Fruit fly (Drosophila melanogaster) whole organism, embryonic: Measurements from ENCODE around the gene CG31178.

ENCODE experiments used
- Atf6 ChIP-seq: fragments of 200-800 bp; sonication (Bioruptor generic); IDR thresholded peaks from 2 replicates; pipeline ENCODE4 v1.3.6; 2022; ENCODE audit warnings: missing biosample characterization, missing genetic modification characterization
- CG10462 ChIP-seq: fragments of 200-800 bp; sonication (Bioruptor generic); optimal IDR thresholded peaks from 2 replicates; lab custom pipeline; 2016; ENCODE audit warnings: missing biosample characterization, missing genetic modification characterization
- CG11085 ChIP-seq: fragments of 200-800 bp; sonication (Bioruptor generic); IDR thresholded peaks from 2 replicates; pipeline ENCODE4 v1.3.6; 2022; ENCODE audit warnings: missing biosample characterization, missing genetic modification characterization
- CG11247 ChIP-seq: fragments of 200-800 bp; sonication (Bioruptor generic); IDR thresholded peaks from 2 replicates; pipeline ENCODE4 v1.3.6; 2022; ENCODE audit warnings: missing biosample characterization, missing genetic modification characterization
- CG12769 ChIP-seq: fragments of 200-800 bp; sonication (Bioruptor generic); optimal IDR thresholded peaks from 2 replicates; lab custom pipeline; 2019; ENCODE audit warnings: missing biosample characterization, mild to moderate bottlenecking, missing genetic modification characterization, moderate library complexity
- CG13287 ChIP-seq: fragments of 200-800 bp; sonication (Bioruptor generic); IDR thresholded peaks from 2 replicates; pipeline ENCODE4 v1.3.6; 2022; ENCODE audit warnings: missing biosample characterization, missing genetic modification characterization; ENCODE audit not compliant: partially characterized antibody
- CG14050 ChIP-seq: fragments of 200-800 bp; sonication (Bioruptor generic); IDR thresholded peaks from 3 replicates; pipeline ENCODE4 v1.3.6; 2022; ENCODE audit warnings: missing biosample characterization, missing genetic modification characterization
- CG14965 ChIP-seq: fragments of 200-800 bp; sonication (Bioruptor generic); optimal IDR thresholded peaks from 2 replicates; lab custom pipeline; 2016; ENCODE audit warnings: missing biosample characterization, missing genetic modification characterization, borderline replicate concordance
- CG15479 ChIP-seq: fragments of 200-800 bp; sonication (Bioruptor generic); optimal IDR thresholded peaks from 3 replicates; lab custom pipeline; 2019; ENCODE audit warnings: missing biosample characterization, mild to moderate bottlenecking, missing genetic modification characterization, moderate library complexity
- CG16815 ChIP-seq: fragments of 200-800 bp; sonication (Bioruptor generic); optimal IDR thresholded peaks from 3 replicates; lab custom pipeline; 2017; ENCODE audit warnings: missing biosample characterization, mild to moderate bottlenecking, missing genetic modification characterization
- CG18619 ChIP-seq: fragments of 200-800 bp; sonication (Bioruptor generic); optimal IDR thresholded peaks from 3 replicates; lab custom pipeline; 2017; ENCODE audit warnings: missing biosample characterization, mild to moderate bottlenecking, missing genetic modification characterization
- CG2712 ChIP-seq: fragments of 200-800 bp; optimal IDR thresholded peaks from 3 replicates; lab custom pipeline; 2019; ENCODE audit warnings: missing biosample characterization, mild to moderate bottlenecking, missing genetic modification characterization, moderate library complexity
- CG3065 ChIP-seq: fragments of 200-800 bp; sonication (Bioruptor generic); optimal IDR thresholded peaks from 2 replicates; lab custom pipeline; 2016; ENCODE audit warnings: missing biosample characterization, missing genetic modification characterization
- CG34224 ChIP-seq: fragments of 200-800 bp; sonication (Bioruptor generic); IDR thresholded peaks from 3 replicates; pipeline ENCODE4 v1.3.6; 2022; ENCODE audit warnings: missing biosample characterization, missing genetic modification characterization; ENCODE audit not compliant: partially characterized antibody
- CG4424 ChIP-seq: fragments of 200-800 bp; sonication (Bioruptor generic); optimal IDR thresholded peaks from 3 replicates; lab custom pipeline; 2016; ENCODE audit warnings: missing biosample characterization, missing genetic modification characterization
- CG4854 ChIP-seq: fragments of 200-800 bp; sonication (Bioruptor generic); optimal IDR thresholded peaks from 2 replicates; lab custom pipeline; 2016; ENCODE audit warnings: missing biosample characterization, missing genetic modification characterization, inconsistent platforms
- CG8089 ChIP-seq: fragments of 200-800 bp; sonication (Bioruptor generic); optimal IDR thresholded peaks from 3 replicates; lab custom pipeline; 2016; ENCODE audit warnings: missing biosample characterization, missing genetic modification characterization
- CG9817 ChIP-seq: fragments of 200-800 bp; sonication (Bioruptor generic); optimal IDR thresholded peaks from 2 replicates; lab custom pipeline; 2018; ENCODE audit warnings: missing biosample characterization, mild to moderate bottlenecking, missing genetic modification characterization, moderate library complexity
- D ChIP-seq, 2 experiments: fragments of 200-800 bp in 1 of 2; fragments of >200 bp in 1 of 2; sonication (Bioruptor generic) in 1 of 2; optimal IDR thresholded peaks; 2 replicates in 1 of 2; 3 replicates in 1 of 2; lab custom pipeline; 2017; ENCODE audit warnings: mild to moderate bottlenecking in 1 of 2, missing biosample characterization in 1 of 2, missing genetic modification characterization in 1 of 2, missing genetic modification reagents in 1 of 2
- Dref ChIP-seq: fragments of 200-800 bp; sonication (Bioruptor generic); IDR thresholded peaks from 2 replicates; pipeline ENCODE4 v1.3.6; 2022; ENCODE audit warnings: missing biosample characterization, missing genetic modification characterization
- HHEX ChIP-seq: fragments of 200-800 bp; sonication (Bioruptor generic); optimal IDR thresholded peaks from 3 replicates; lab custom pipeline; 2017; ENCODE audit warnings: missing biosample characterization, mild to moderate bottlenecking, missing genetic modification characterization, missing genetic modification reagents
- HmgZ ChIP-seq: fragments of 200-800 bp; sonication (Bioruptor generic); optimal IDR thresholded peaks from 2 replicates; lab custom pipeline; 2018; ENCODE audit warnings: missing biosample characterization, mild to moderate bottlenecking, missing genetic modification characterization
- MTF-1 ChIP-seq: fragments of 200-800 bp; sonication (Bioruptor generic); optimal IDR thresholded peaks from 2 replicates; lab custom pipeline; 2018; ENCODE audit warnings: missing biosample characterization, mild to moderate bottlenecking, missing genetic modification characterization, borderline replicate concordance
- Nf-YA ChIP-seq: fragments of 200-800 bp; sonication (Bioruptor generic); IDR thresholded peaks from 2 replicates; pipeline ENCODE4 v1.3.6; 2022; ENCODE audit warnings: missing biosample characterization, missing genetic modification characterization
- Nf-YB ChIP-seq: fragments of 200-800 bp; sonication (Bioruptor generic); optimal IDR thresholded peaks from 3 replicates; lab custom pipeline; 2019; ENCODE audit warnings: missing biosample characterization, mild to moderate bottlenecking, missing genetic modification characterization, moderate library complexity
- Ptx1 ChIP-seq: fragments of 200-800 bp; sonication (Bioruptor generic); IDR thresholded peaks from 2 replicates; pipeline ENCODE4 v1.3.6; 2022; ENCODE audit warnings: missing biosample characterization, missing genetic modification characterization
- Sry-δ ChIP-seq: fragments of 200-800 bp; sonication (Bioruptor generic); optimal IDR thresholded peaks from 2 replicates; lab custom pipeline; 2016; ENCODE audit warnings: missing biosample characterization, missing genetic modification characterization
- abd-A ChIP-seq: fragments of 200-800 bp; sonication (Bioruptor generic); optimal IDR thresholded peaks from 3 replicates; lab custom pipeline; 2019; ENCODE audit warnings: missing biosample characterization, mild to moderate bottlenecking, missing genetic modification characterization, moderate library complexity
- ase ChIP-seq: fragments of 200-800 bp; sonication (Bioruptor generic); IDR thresholded peaks from 3 replicates; pipeline ENCODE4 v1.3.6; 2022; ENCODE audit warnings: missing biosample characterization, missing genetic modification characterization
- az2 ChIP-seq: fragments of 200-800 bp; sonication (Bioruptor generic); optimal IDR thresholded peaks from 3 replicates; lab custom pipeline; 2016; ENCODE audit warnings: missing biosample characterization, missing genetic modification characterization
- bab2 ChIP-seq: fragments of 200-800 bp; sonication (Bioruptor generic); optimal IDR thresholded peaks from 2 replicates; lab custom pipeline; 2016; ENCODE audit warnings: missing biosample characterization, missing genetic modification characterization
- bcd ChIP-seq: fragments of 200-800 bp; sonication (Bioruptor generic); optimal IDR thresholded peaks from 2 replicates; lab custom pipeline; 2017; ENCODE audit warnings: missing biosample characterization, mild to moderate bottlenecking, missing genetic modification characterization
- cg ChIP-seq: fragments of 200-800 bp; sonication (Bioruptor generic); optimal IDR thresholded peaks from 3 replicates; lab custom pipeline; 2019; ENCODE audit warnings: missing biosample characterization, mild to moderate bottlenecking, missing genetic modification characterization, moderate library complexity
- da ChIP-seq: fragments of 200-800 bp; sonication (Bioruptor generic); optimal IDR thresholded peaks from 2 replicates; lab custom pipeline; 2016; ENCODE audit warnings: missing biosample characterization, missing genetic modification characterization
- dan ChIP-seq: fragments of 200-800 bp; sonication (Bioruptor generic); IDR thresholded peaks from 2 replicates; pipeline ENCODE4 v1.3.6; 2022; ENCODE audit warnings: missing biosample characterization, missing genetic modification characterization
- dmrt11E ChIP-seq: fragments of 200-800 bp; sonication (Bioruptor generic); optimal IDR thresholded peaks from 3 replicates; lab custom pipeline; 2018; ENCODE audit warnings: missing biosample characterization, mild to moderate bottlenecking, missing genetic modification characterization, moderate library complexity
- ems ChIP-seq: fragments of 200-800 bp; sonication (Bioruptor generic); optimal IDR thresholded peaks from 3 replicates; lab custom pipeline; 2016; ENCODE audit warnings: missing biosample characterization, missing genetic modification characterization
- fd3F ChIP-seq: fragments of 200-800 bp; sonication (Bioruptor generic); optimal IDR thresholded peaks from 2 replicates; lab custom pipeline; 2018; ENCODE audit warnings: missing biosample characterization, mild to moderate bottlenecking, missing genetic modification characterization, moderate library complexity
- gsb ChIP-seq: fragments of 200-800 bp; sonication (Bioruptor generic); IDR thresholded peaks from 2 replicates; pipeline ENCODE4 v1.3.6; 2022; ENCODE audit warnings: missing biosample characterization, missing genetic modification characterization
- hb ChIP-seq: fragments of 200-800 bp; sonication (Bioruptor generic); IDR thresholded peaks from 3 replicates; pipeline ENCODE4 v1.3.6; 2022; ENCODE audit warnings: missing biosample characterization, missing genetic modification characterization; ENCODE audit not compliant: partially characterized antibody
- knrl ChIP-seq: fragments of 200-800 bp; sonication (Bioruptor generic); IDR thresholded peaks from 3 replicates; pipeline ENCODE4 v1.3.6; 2022; ENCODE audit warnings: missing biosample characterization, missing genetic modification characterization; ENCODE audit not compliant: partially characterized antibody
- nerfin-1 ChIP-seq: fragments of 200-800 bp; sonication (Bioruptor generic); optimal IDR thresholded peaks from 3 replicates; lab custom pipeline; 2019; ENCODE audit warnings: missing biosample characterization, mild to moderate bottlenecking, missing genetic modification characterization, moderate library complexity
- otp ChIP-seq: fragments of 200-800 bp; sonication (Bioruptor generic); IDR thresholded peaks from 3 replicates; pipeline ENCODE4, ENCODE4 v1.3.6; 2022; ENCODE audit warnings: missing biosample characterization, missing genetic modification characterization
- pita ChIP-seq: fragments of 200-800 bp; sonication (Bioruptor generic); optimal IDR thresholded peaks from 2 replicates; lab custom pipeline; 2017; ENCODE audit warnings: missing biosample characterization, mild to moderate bottlenecking, missing genetic modification characterization
- sim ChIP-seq: fragments of 200-800 bp; sonication (Bioruptor generic); IDR thresholded peaks from 2 replicates; pipeline ENCODE4 v1.3.6; 2022; ENCODE audit warnings: missing biosample characterization, missing genetic modification characterization
- sisA ChIP-seq: fragments of 200-800 bp; sonication (Bioruptor generic); IDR thresholded peaks from 2 replicates; pipeline ENCODE4 v1.3.6; 2022; ENCODE audit warnings: missing biosample characterization, missing genetic modification characterization
- toy ChIP-seq: fragments of 200-800 bp; sonication (Bioruptor generic); IDR thresholded peaks from 2 replicates; pipeline ENCODE4 v1.3.6; 2022; ENCODE audit warnings: missing biosample characterization, missing genetic modification characterization
- unc-4 ChIP-seq: fragments of 200-800 bp; sonication (Bioruptor generic); IDR thresholded peaks from 2 replicates; pipeline ENCODE4 v1.3.6; 2022; ENCODE audit warnings: missing biosample characterization, missing genetic modification characterization; ENCODE audit not compliant: partially characterized antibody

The CG31178 gene

DNA sequence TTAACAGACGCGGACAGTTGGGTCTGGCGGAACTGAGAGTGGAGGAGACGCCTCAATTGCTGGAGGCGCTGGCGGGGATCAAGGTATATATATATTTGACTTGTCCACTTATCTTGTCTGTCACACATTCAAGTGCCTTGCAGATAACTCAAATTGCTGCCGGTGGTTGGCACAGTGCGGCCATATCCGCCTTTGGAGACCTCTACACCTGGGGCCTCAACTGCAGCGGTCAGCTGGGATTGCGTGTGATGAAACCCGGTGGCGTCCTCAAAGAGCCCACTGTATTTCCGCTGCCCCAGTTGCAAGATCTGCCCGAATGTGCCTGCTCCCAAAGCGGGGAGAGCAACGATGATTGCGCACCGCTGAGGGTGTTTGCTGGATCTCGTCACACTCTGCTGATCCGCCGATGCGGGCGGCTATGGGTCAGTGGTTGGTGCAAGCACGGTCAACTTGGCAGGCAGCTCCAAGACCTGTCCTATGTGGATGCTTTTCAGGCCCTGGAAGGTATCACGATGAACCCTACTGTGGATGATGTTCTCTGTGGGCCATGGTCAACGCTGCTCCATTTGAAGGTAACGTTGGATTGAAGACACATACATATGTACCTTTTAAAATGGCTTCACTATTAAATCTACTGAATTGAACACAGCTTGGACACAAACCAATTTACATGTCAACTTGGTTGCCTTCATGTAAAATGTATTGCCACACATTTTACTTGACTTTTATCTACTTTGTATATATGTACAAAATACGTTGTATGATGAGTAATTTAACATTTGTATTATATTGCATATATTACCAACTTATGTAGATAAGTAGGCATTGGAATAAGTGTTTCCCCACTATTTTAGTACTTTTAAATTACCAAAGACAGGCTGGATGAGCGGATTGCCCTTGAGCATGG, 15.4 kb downstream of the CG31178 start, which contains the start of gene CG43844 (continued):
- TF ChIP-seq da (GFP tag; lab: Kevin White, UChicago) = no peak
- no peak for TF ChIP-seq bab2
- TF ChIP-seq knrl (GFP tag; lab: Robert Waterston, UW) = peak; percentile 76
- no peak for TF ChIP-seq CG34224
- TF ChIP-seq dan (GFP tag; lab: Robert Waterston, UW) = no peak
- TF ChIP-seq CG11085 (GFP tag; lab: Robert Waterston, UW) = no peak
- no peak for TF ChIP-seq fd3F (GFP tag; lab: Kevin White, UChicago)
- no peak for TF ChIP-seq ase (GFP tag; lab: Robert Waterston, UW)
- no peak for TF ChIP-seq Dref (GFP tag; lab: Robert Waterston, UW)
- TF ChIP-seq Nf-YA (GFP tag; lab: Robert Waterston, UW) = no peak
- no peak for TF ChIP-seq gsb (GFP tag; lab: Robert Waterston, UW)
- TF ChIP-seq ems (GFP tag; lab: Kevin White, UChicago) = no peak
- no peak for TF ChIP-seq CG3065 (GFP tag; lab: Kevin White, UChicago)
- no peak for TF ChIP-seq toy (GFP tag; lab: Robert Waterston, UW)
- TF ChIP-seq CG14050 (GFP tag; lab: Robert Waterston, UW) = no peak
- TF ChIP-seq CG9817 (tag; lab: Kevin White, UChicago) = no peak
- TF ChIP-seq Nf-YB (GFP tag; lab: Kevin White, UChicago) = no peak
- TF ChIP-seq CG2712 = no peak
- TF ChIP-seq HmgZ (tag; lab: Kevin White, UChicago) = peak; percentile 43
- no peak for TF ChIP-seq CG18619 (GFP tag; lab: Kevin White, UChicago)
- no peak for TF ChIP-seq CG15479 (GFP tag; lab: Kevin White, UChicago)
- no peak for TF ChIP-seq CG12769 (tag; lab: Kevin White, UChicago)
- TF ChIP-seq hb (GFP tag; lab: Robert Waterston, UW) = peak; percentile 64; the same call in 1 of the 3 replicates
- peak; percentile 2 for TF ChIP-seq Sry-δ (GFP tag; lab: Kevin White, UChicago)
- TF ChIP-seq Ptx1 (GFP tag; lab: Robert Waterston, UW) = no peak
- TF ChIP-seq sim = no peak
- no peak for TF ChIP-seq CG10462 (GFP tag; lab: Kevin White, UChicago)
- TF ChIP-seq MTF-1 = no peak
- no peak for TF ChIP-seq CG11247 (GFP tag; lab: Robert Waterston, UW)
- TF ChIP-seq HHEX (GFP tag; lab: Kevin White, UChicago) = no peak
- TF ChIP-seq CG16815 (GFP tag; lab: Kevin White, UChicago) = no peak
- no peak for TF ChIP-seq bcd (GFP tag; lab: Kevin White, UChicago)
- 0 out of 2 replicates have a peak, but pooled peaks have one; percentile 6 for TF ChIP-seq sisA (GFP tag; lab: Robert Waterston, UW)
- TF ChIP-seq D (optimal IDR thresholded peaks at IDR 0.05; lab: Kevin White, UChicago) = no peak
- TF ChIP-seq D (GFP tag; optimal IDR thresholded peaks at IDR 0.05; lab: Kevin White, UChicago) = no peak
- no peak for TF ChIP-seq CG8089
- TF ChIP-seq cg (GFP tag; lab: Kevin White, UChicago) = peak; percentile 40
- TF ChIP-seq Atf6 (GFP tag; lab: Robert Waterston, UW) = no peak
- no peak for TF ChIP-seq dmrt11E (tag; lab: Kevin White, UChicago)
- TF ChIP-seq otp (GFP tag; lab: Robert Waterston, UW) = no peak
- no peak for TF ChIP-seq nerfin-1 (tag; lab: Kevin White, UChicago)
- 0 out of 2 replicates have a peak, but pooled peaks have one; percentile 32 for TF ChIP-seq unc-4 (GFP tag; lab: Robert Waterston, UW)
- TF ChIP-seq pita (GFP tag; lab: Kevin White, UChicago) = peak; percentile 72
- TF ChIP-seq CG13287 (GFP tag; lab: Robert Waterston, UW) = peak; percentile 71
- no peak for TF ChIP-seq CG14965 (GFP tag; lab: Kevin White, UChicago)
- TF ChIP-seq CG4424 = no peak
- TF ChIP-seq az2 = no peak
- TF ChIP-seq CG4854 (GFP tag; lab: Kevin White, UChicago) = no peak
- TF ChIP-seq abd-A = no peak
